Worm (Caenorhabditis elegans): ENCODE results near the gene acly-1.

DNA sequence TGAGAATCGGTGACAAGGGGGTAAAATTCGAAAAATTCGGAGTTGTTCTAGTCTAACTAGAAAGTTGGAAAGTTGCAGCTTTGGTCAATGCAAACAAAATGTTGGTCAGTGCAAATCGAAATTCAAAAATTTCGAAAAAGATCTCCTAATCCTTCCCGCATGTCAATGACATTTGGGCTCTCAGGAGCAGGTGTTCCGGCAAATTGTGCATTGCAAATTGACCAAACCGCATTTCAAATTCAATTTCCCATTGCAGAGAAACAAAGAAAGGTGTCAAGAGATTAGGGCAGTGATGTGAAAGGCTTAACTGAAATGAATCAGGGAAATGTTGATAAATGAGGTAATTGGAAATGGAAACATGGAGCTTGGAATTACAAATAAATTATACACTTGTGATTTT is 43.9 kb downstream of the acly-1 start:
- no peak for TF ChIP-seq flt-1 (GFP tag; IDR thresholded peaks at IDR 0.05)
- TF ChIP-seq tab-1 (GFP tag; IDR thresholded peaks at IDR 0.05), result no peak
- no peak for TF ChIP-seq ref-1 (GFP tag; conservative IDR thresholded peaks at IDR 0.05)
- no peak for TF ChIP-seq klf-2 (GFP tag; conservative IDR thresholded peaks at IDR 0.05)
- TF ChIP-seq cog-1 (tag; optimal IDR thresholded peaks at IDR 0.05), result no peak
- TF ChIP-seq med-1 (GFP tag; optimal IDR thresholded peaks at IDR 0.05; ENCODE audit: insufficient read depth), result no peak
